Fruit fly (Drosophila melanogaster) whole organism, embryonic: Measurements from ENCODE around the gene CG43897.

ENCODE experiments used
- Bdp1 ChIP-seq: fragments of 200-800 bp; sonication (Bioruptor generic); optimal IDR thresholded peaks from 3 replicates; lab custom pipeline; 2016; ENCODE audit warnings: missing biosample characterization, missing genetic modification characterization
- Blimp-1 ChIP-seq: fragments of 200-800 bp; sonication (Bioruptor generic); optimal IDR thresholded peaks from 3 replicates; lab custom pipeline; 2018; ENCODE audit warnings: missing biosample characterization, missing genetic modification characterization, mild to moderate bottlenecking, moderate library complexity, missing genetic modification reagents
- CG10543 ChIP-seq: fragments of 200-800 bp; sonication (Bioruptor generic); optimal IDR thresholded peaks from 3 replicates; lab custom pipeline; 2017; ENCODE audit warnings: missing biosample characterization, mild to moderate bottlenecking, missing genetic modification characterization, moderate library complexity
- CG11093 ChIP-seq: fragments of 200-800 bp; sonication (Bioruptor generic); IDR thresholded peaks from 3 replicates; pipeline ENCODE4 v1.3.6; 2022; ENCODE audit warnings: missing biosample characterization, missing genetic modification characterization
- CG11398 ChIP-seq: fragments of 200-800 bp; sonication (Bioruptor generic); optimal IDR thresholded peaks from 2 replicates; lab custom pipeline; 2016; ENCODE audit warnings: missing biosample characterization, missing genetic modification characterization
- CG12299 ChIP-seq: fragments of 200-800 bp; sonication (Bioruptor generic); optimal IDR thresholded peaks from 2 replicates; lab custom pipeline; 2018; ENCODE audit warnings: missing biosample characterization, mild to moderate bottlenecking, missing genetic modification characterization
- CG12744 ChIP-seq: fragments of 200-800 bp; sonication (Bioruptor generic); optimal IDR thresholded peaks from 2 replicates; lab custom pipeline; 2016; ENCODE audit warnings: missing biosample characterization, missing genetic modification characterization
- CG13123 ChIP-seq: fragments of 200-800 bp; sonication (Bioruptor generic); optimal IDR thresholded peaks from 2 replicates; lab custom pipeline; 2016; ENCODE audit warnings: missing biosample characterization, missing genetic modification characterization
- CG1529 ChIP-seq: fragments of 200-800 bp; sonication (Bioruptor generic); optimal IDR thresholded peaks from 3 replicates; lab custom pipeline; 2018; ENCODE audit warnings: missing biosample characterization, missing genetic modification characterization
- CG15479 ChIP-seq: fragments of 200-800 bp; sonication (Bioruptor generic); optimal IDR thresholded peaks from 3 replicates; lab custom pipeline; 2019; ENCODE audit warnings: missing biosample characterization, mild to moderate bottlenecking, missing genetic modification characterization, moderate library complexity
- CG1603 ChIP-seq: fragments of 200-800 bp; sonication (Bioruptor generic); optimal IDR thresholded peaks from 2 replicates; lab custom pipeline; 2019; ENCODE audit warnings: missing biosample characterization, mild to moderate bottlenecking, missing genetic modification characterization, moderate library complexity
- CG1647 ChIP-seq: fragments of 200-800 bp; sonication (Bioruptor generic); optimal IDR thresholded peaks from 3 replicates; lab custom pipeline; 2016; ENCODE audit warnings: missing biosample characterization, missing genetic modification characterization
- CG18599 ChIP-seq: fragments of 200-800 bp; sonication (Bioruptor generic); optimal IDR thresholded peaks from 3 replicates; lab custom pipeline; 2017; ENCODE audit warnings: missing biosample characterization, missing genetic modification characterization, mild to moderate bottlenecking, moderate library complexity, missing genetic modification reagents
- CG31388 ChIP-seq: fragments of 200-800 bp; sonication (Bioruptor generic); optimal IDR thresholded peaks from 2 replicates; lab custom pipeline; 2016; ENCODE audit warnings: missing biosample characterization, missing genetic modification characterization
- CG3163 ChIP-seq: fragments of 200-800 bp; sonication (Bioruptor generic); optimal IDR thresholded peaks from 3 replicates; lab custom pipeline; 2016; ENCODE audit warnings: missing biosample characterization, missing genetic modification characterization
- CG34376 ChIP-seq: fragments of 200-800 bp; sonication (Bioruptor generic); optimal IDR thresholded peaks from 2 replicates; lab custom pipeline; 2018; ENCODE audit warnings: missing biosample characterization, mild to moderate bottlenecking, missing genetic modification characterization
- CG4282 ChIP-seq: fragments of 200-800 bp; sonication (Bioruptor generic); optimal IDR thresholded peaks from 2 replicates; lab custom pipeline; 2016; ENCODE audit warnings: missing biosample characterization, missing genetic modification characterization
- CG5180 ChIP-seq: fragments of 200-800 bp; sonication (Bioruptor generic); optimal IDR thresholded peaks from 3 replicates; lab custom pipeline; 2017; ENCODE audit warnings: missing biosample characterization, missing genetic modification characterization, mild to moderate bottlenecking, moderate library complexity, missing genetic modification reagents
- CG7556 ChIP-seq: fragments of 200-800 bp; sonication (Bioruptor generic); optimal IDR thresholded peaks from 2 replicates; lab custom pipeline; 2017; ENCODE audit warnings: missing biosample characterization, mild to moderate bottlenecking, missing genetic modification characterization
- CG7839 ChIP-seq: fragments of 200-800 bp; sonication (Bioruptor generic); optimal IDR thresholded peaks from 3 replicates; lab custom pipeline; 2018; ENCODE audit warnings: missing biosample characterization, mild to moderate bottlenecking, missing genetic modification characterization, moderate library complexity
- CG8290 ChIP-seq, 3 experiments: fragments of 200-800 bp; sonication (Bioruptor generic); optimal IDR thresholded peaks; 2 replicates each; lab custom pipeline; 2016 to 2019; ENCODE audit warnings: missing biosample characterization in 3 of 3, missing genetic modification characterization in 3 of 3, mild to moderate bottlenecking in 2 of 3, moderate library complexity in 1 of 3
- CHES-1-like ChIP-seq: fragments of 200-800 bp; sonication (Bioruptor generic); optimal IDR thresholded peaks from 2 replicates; lab custom pipeline; 2016; ENCODE audit warnings: missing biosample characterization, missing genetic modification characterization
- CkIIα-i1 ChIP-seq: fragments of 200-800 bp; sonication (Bioruptor generic); IDR thresholded peaks from 2 replicates; pipeline ENCODE4 v1.3.6; 2022; ENCODE audit warnings: missing biosample characterization, missing genetic modification characterization
- D19B ChIP-seq: fragments of 200-800 bp; sonication (Bioruptor generic); optimal IDR thresholded peaks from 2 replicates; lab custom pipeline; 2017; ENCODE audit warnings: missing biosample characterization, mild to moderate bottlenecking, missing genetic modification characterization
- Dref ChIP-seq: fragments of 200-800 bp; sonication (Bioruptor generic); IDR thresholded peaks from 2 replicates; pipeline ENCODE4 v1.3.6; 2022; ENCODE audit warnings: missing biosample characterization, missing genetic modification characterization
- Elba2 ChIP-seq: fragments of 200-800 bp; sonication (Bioruptor generic); optimal IDR thresholded peaks from 3 replicates; lab custom pipeline; 2016; ENCODE audit warnings: missing biosample characterization, missing genetic modification characterization
- Ets65A ChIP-seq: fragments of 200-800 bp; sonication (Bioruptor generic); peaks from one replicate; lab custom pipeline; 2016; ENCODE audit warnings: missing biosample characterization, missing genetic modification characterization
- HHEX ChIP-seq: fragments of 200-800 bp; sonication (Bioruptor generic); optimal IDR thresholded peaks from 3 replicates; lab custom pipeline; 2017; ENCODE audit warnings: missing biosample characterization, mild to moderate bottlenecking, missing genetic modification characterization, missing genetic modification reagents
- HLH3B ChIP-seq: fragments of 200-800 bp; sonication (Bioruptor generic); IDR thresholded peaks from 2 replicates; pipeline ENCODE4 v1.3.6; 2022; ENCODE audit warnings: missing biosample characterization, missing genetic modification characterization
- Hr3 ChIP-seq: fragments of 200-800 bp; sonication (Bioruptor generic); optimal IDR thresholded peaks from 3 replicates; lab custom pipeline; 2016; ENCODE audit warnings: missing biosample characterization, missing genetic modification characterization
- Lpt ChIP-seq: fragments of >200 bp; optimal IDR thresholded peaks from 2 replicates; lab custom pipeline; 2018; ENCODE audit warnings: missing biosample characterization, missing genetic modification characterization
- Mrtf ChIP-seq: fragments of 200-800 bp; sonication (Bioruptor generic); IDR thresholded peaks from 3 replicates; pipeline ENCODE4 v1.3.6; 2022; ENCODE audit warnings: missing biosample characterization, missing genetic modification characterization
- NK7.1 ChIP-seq: fragments of 200-800 bp; sonication (Bioruptor generic); optimal IDR thresholded peaks from 3 replicates; lab custom pipeline; 2016; ENCODE audit warnings: missing biosample characterization, missing genetic modification characterization
- NfI ChIP-seq: fragments of 200-800 bp; sonication (Bioruptor generic); optimal IDR thresholded peaks from 3 replicates; lab custom pipeline; 2018; ENCODE audit warnings: missing biosample characterization, mild to moderate bottlenecking, missing genetic modification characterization, moderate library complexity
- Usf ChIP-seq: fragments of 200-800 bp; sonication (Bioruptor generic); optimal IDR thresholded peaks from 2 replicates; lab custom pipeline; 2017; ENCODE audit warnings: missing genotype, missing biosample characterization, missing genetic modification characterization
- Xrp1 ChIP-seq: fragments of 200-800 bp; sonication (Bioruptor generic); IDR thresholded peaks from 2 replicates; pipeline ENCODE4 v1.3.6; 2022; ENCODE audit warnings: missing biosample characterization, missing genetic modification characterization
- ab ChIP-seq: fragments of 200-800 bp; sonication (Bioruptor generic); optimal IDR thresholded peaks from 2 replicates; lab custom pipeline; 2016; ENCODE audit warnings: missing biosample characterization, missing genetic modification characterization
- ara ChIP-seq: fragments of 200-800 bp; sonication (Bioruptor generic); IDR thresholded peaks from 2 replicates; pipeline ENCODE4 v1.3.6; 2022; ENCODE audit warnings: missing biosample characterization, missing genetic modification characterization
- bab2 ChIP-seq: fragments of 200-800 bp; sonication (Bioruptor generic); optimal IDR thresholded peaks from 2 replicates; lab custom pipeline; 2016; ENCODE audit warnings: missing biosample characterization, missing genetic modification characterization
- bbx ChIP-seq: fragments of 200-800 bp; sonication (Bioruptor generic); IDR thresholded peaks from 2 replicates; pipeline ENCODE4 v1.3.6; 2022; ENCODE audit warnings: missing biosample characterization, missing genetic modification characterization; ENCODE audit not compliant: partially characterized antibody
- da ChIP-seq: fragments of 200-800 bp; sonication (Bioruptor generic); optimal IDR thresholded peaks from 2 replicates; lab custom pipeline; 2016; ENCODE audit warnings: missing biosample characterization, missing genetic modification characterization
- dan ChIP-seq: fragments of 200-800 bp; sonication (Bioruptor generic); IDR thresholded peaks from 2 replicates; pipeline ENCODE4 v1.3.6; 2022; ENCODE audit warnings: missing biosample characterization, missing genetic modification characterization
- gcm2 ChIP-seq: fragments of 200-800 bp; sonication (Bioruptor generic); optimal IDR thresholded peaks from 2 replicates; lab custom pipeline; 2016; ENCODE audit warnings: missing biosample characterization, missing genetic modification characterization
- hkb ChIP-seq, 2 experiments: fragments of 200-800 bp in 1 of 2; fragments of >200 bp in 1 of 2; sonication (Bioruptor generic) in 1 of 2; IDR thresholded peaks in 1 of 2; optimal IDR thresholded peaks in 1 of 2; 2 replicates each; pipeline versions ENCODE4 v1.3.6 to Lab custom; 2017 to 2022; ENCODE audit warnings: missing biosample characterization in 1 of 2, missing genetic modification characterization in 1 of 2
- lab ChIP-seq: fragments of 200-800 bp; sonication (Bioruptor generic); optimal IDR thresholded peaks from 3 replicates; lab custom pipeline; 2017; ENCODE audit warnings: missing biosample characterization, missing genetic modification characterization, mild to moderate bottlenecking, moderate library complexity, missing genetic modification reagents
- lbe ChIP-seq: fragments of 200-800 bp; sonication (Bioruptor generic); optimal IDR thresholded peaks from 2 replicates; lab custom pipeline; 2016; ENCODE audit warnings: missing biosample characterization, mild to moderate bottlenecking, missing genetic modification characterization
- otp ChIP-seq: fragments of 200-800 bp; sonication (Bioruptor generic); IDR thresholded peaks from 3 replicates; pipeline ENCODE4, ENCODE4 v1.3.6; 2022; ENCODE audit warnings: missing biosample characterization, missing genetic modification characterization
- phol ChIP-seq: fragments of 200-800 bp; sonication (Bioruptor generic); optimal IDR thresholded peaks from 3 replicates; lab custom pipeline; 2018; ENCODE audit warnings: missing biosample characterization, mild to moderate bottlenecking, missing genetic modification characterization, moderate library complexity
- sim ChIP-seq: fragments of 200-800 bp; sonication (Bioruptor generic); IDR thresholded peaks from 2 replicates; pipeline ENCODE4 v1.3.6; 2022; ENCODE audit warnings: missing biosample characterization, missing genetic modification characterization
- slp2 ChIP-seq: fragments of 200-800 bp; sonication (Bioruptor generic); optimal IDR thresholded peaks from 2 replicates; lab custom pipeline; 2016; ENCODE audit warnings: missing biosample characterization, missing genetic modification characterization
- zen ChIP-seq: fragments of 200-800 bp; sonication (Bioruptor generic); optimal IDR thresholded peaks from 3 replicates; lab custom pipeline; 2018; ENCODE audit warnings: missing biosample characterization, mild to moderate bottlenecking, missing genetic modification characterization, moderate library complexity

CG43897 gene

DNA sequence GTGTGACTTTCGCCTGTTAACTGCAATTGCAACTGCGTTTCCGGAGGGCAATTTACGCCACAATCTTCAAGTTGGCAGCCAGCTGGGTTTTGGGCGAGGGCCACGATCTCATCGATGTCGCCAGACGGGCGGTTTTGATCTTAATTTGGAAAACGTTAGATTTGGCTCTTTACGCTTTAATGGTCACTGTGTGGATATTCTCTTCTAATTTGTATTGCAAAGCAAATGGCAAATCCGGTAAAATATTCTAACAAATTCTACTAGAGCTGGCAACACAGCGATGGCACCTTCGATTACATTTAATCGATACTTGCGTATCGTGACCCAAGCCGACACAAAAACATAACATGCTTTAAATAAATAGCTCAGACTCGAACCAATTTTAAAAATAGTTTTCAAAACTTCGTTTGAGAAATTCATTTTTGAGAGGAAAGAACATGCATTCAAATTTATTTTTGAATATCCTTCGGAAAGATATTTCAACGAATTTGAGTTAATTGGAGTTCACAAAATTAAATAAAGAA is 22.9 kb downstream of the CG43897 start, which contains the start of gene I-2 (continued):
- no peak for TF ChIP-seq NfI (GFP tag; lab: Kevin White, UChicago)
- TF ChIP-seq NK7.1, result no peak
- TF ChIP-seq hkb (optimal IDR thresholded peaks at IDR 0.05; lab: Kevin White, UChicago), result no peak
- no peak for TF ChIP-seq hkb (GFP tag; IDR thresholded peaks at IDR 0.05; lab: Robert Waterston, UW)
- TF ChIP-seq Ets65A (GFP tag; lab: Kevin White, UChicago), result no peak
- TF ChIP-seq Elba2 (GFP tag; lab: Kevin White, UChicago), result no peak
- no peak for TF ChIP-seq Hr3
- TF ChIP-seq Usf (GFP tag; lab: Kevin White, UChicago), result no peak
- no peak for TF ChIP-seq CG5180 (GFP tag; lab: Kevin White, UChicago)
- no peak for TF ChIP-seq CG12744 (GFP tag; lab: Kevin White, UChicago)
- TF ChIP-seq CG13123 (GFP tag; lab: Kevin White, UChicago), result no peak
- no peak for TF ChIP-seq CG1603 (tag; lab: Kevin White, UChicago)
- TF ChIP-seq CHES-1-like (GFP tag; lab: Kevin White, UChicago), result no peak
- TF ChIP-seq CG15479 (GFP tag; lab: Kevin White, UChicago), result no peak
- peak; percentile 31 for TF ChIP-seq phol
- TF ChIP-seq otp (GFP tag; lab: Robert Waterston, UW), result no peak
- no peak for TF ChIP-seq CG3163
- TF ChIP-seq CG7839, result no peak
- TF ChIP-seq CG4282 (GFP tag; lab: Kevin White, UChicago), result peak; percentile 16
- no peak for TF ChIP-seq ara
- no peak for TF ChIP-seq CG12299
- TF ChIP-seq Mrtf (GFP tag; lab: Robert Waterston, UW), result no peak
- no peak for TF ChIP-seq CG10543 (GFP tag; lab: Kevin White, UChicago)
- TF ChIP-seq lbe (GFP tag; lab: Kevin White, UChicago), result no peak
- TF ChIP-seq da (GFP tag; lab: Kevin White, UChicago), result no peak
- no peak for TF ChIP-seq CG34376 (GFP tag; lab: Kevin White, UChicago)
- no peak for TF ChIP-seq Lpt (GFP tag; lab: Kevin White, UChicago)
- no peak for TF ChIP-seq Blimp-1 (GFP tag; lab: Kevin White, UChicago)
- no peak for TF ChIP-seq sim (GFP tag; lab: Robert Waterston, UW)
- TF ChIP-seq bbx (GFP tag; lab: Robert Waterston, UW), result peak; percentile 86
- no peak for TF ChIP-seq HHEX
- TF ChIP-seq lab, result no peak
- TF ChIP-seq CG7556 (GFP tag; lab: Kevin White, UChicago), result no peak
- no peak for TF ChIP-seq zen (tag; lab: Kevin White, UChicago)
- TF ChIP-seq CG1647, result no peak
- TF ChIP-seq CG1529 (GFP tag; lab: Kevin White, UChicago), result no peak
- TF ChIP-seq CG11093, result no peak
- TF ChIP-seq slp2 (GFP tag; lab: Kevin White, UChicago), result no peak
- no peak for TF ChIP-seq D19B (GFP tag; lab: Kevin White, UChicago)
- no peak for TF ChIP-seq Bdp1 (GFP tag; lab: Kevin White, UChicago)
- TF ChIP-seq ab, result no peak
- no peak for TF ChIP-seq CG8290 (GFP tag; optimal IDR thresholded peaks at IDR 0.05; lab: Kevin White, UChicago)
- TF ChIP-seq CG8290 (tag; optimal IDR thresholded peaks at IDR 0.05; lab: Kevin White, UChicago), result no peak
- no peak for TF ChIP-seq CG18599 (GFP tag; lab: Kevin White, UChicago)
- TF ChIP-seq CkIIα-i1 (GFP tag; lab: Robert Waterston, UW), result no peak
- TF ChIP-seq bab2 (GFP tag; lab: Kevin White, UChicago), result no peak
- TF ChIP-seq Dref (GFP tag; lab: Robert Waterston, UW), result peak; percentile 92
- TF ChIP-seq HLH3B (GFP tag; lab: Robert Waterston, UW), result no peak
- no peak for TF ChIP-seq CG11398
- TF ChIP-seq dan (GFP tag; lab: Robert Waterston, UW), result no peak
- TF ChIP-seq gcm2 (GFP tag; lab: Kevin White, UChicago), result no peak
- no peak for TF ChIP-seq Xrp1 (GFP tag; lab: Robert Waterston, UW)
- no peak for TF ChIP-seq CG31388 (GFP tag; lab: Kevin White, UChicago)
